Fruit fly (Drosophila melanogaster): ENCODE data around the gene CG14811.

The CG14811 gene

dm6 chrX:1830396-1831218, 8.4 kb upstream of the CG14811 start (continued):
- peak; percentile 98 for TF ChIP-seq CG17361 (GFP tag; IDR thresholded peaks at IDR 0.05)
- peak; percentile 90 for TF ChIP-seq repo (GFP tag; optimal IDR thresholded peaks at IDR 0.05)
- TF ChIP-seq Vsx1 (GFP tag; optimal IDR thresholded peaks at IDR 0.05): peak; percentile 90
- TF ChIP-seq CG30020 (tag; optimal IDR thresholded peaks at IDR 0.05): peak; percentile 78
- TF ChIP-seq nerfin-1 (tag; optimal IDR thresholded peaks at IDR 0.05): peak; percentile 92
- TF ChIP-seq CG2889 (GFP tag; IDR thresholded peaks at IDR 0.05): peak; percentile 93
- no peak for TF ChIP-seq Doc3 (GFP tag; IDR thresholded peaks at IDR 0.05; ENCODE audit: partially characterized antibody)
- peak; percentile 91 for TF ChIP-seq CG10654 (GFP tag; optimal IDR thresholded peaks at IDR 0.05)
- TF ChIP-seq fu2 (GFP tag; optimal IDR thresholded peaks at IDR 0.05): peak; percentile 93
- TF ChIP-seq Awh (GFP tag; IDR thresholded peaks at IDR 0.05): peak; percentile 98
- TF ChIP-seq YL-1 (GFP tag; optimal IDR thresholded peaks at IDR 0.05): peak; percentile 78
- peak; percentile 77 for TF ChIP-seq CG4360 (GFP tag; IDR thresholded peaks at IDR 0.05)
- peak; percentile 97 for TF ChIP-seq CoRest (tag; optimal IDR thresholded peaks at IDR 0.05)
- peak; percentile 98 for TF ChIP-seq CG34422 (GFP tag; IDR thresholded peaks at IDR 0.05)
- peak; percentile 79 for TF ChIP-seq TFAM (GFP tag; optimal IDR thresholded peaks at IDR 0.05)
- peak; percentile 99 for TF ChIP-seq Rfx (GFP tag; IDR thresholded peaks at IDR 0.05)
- TF ChIP-seq CG10565 (GFP tag; optimal IDR thresholded peaks at IDR 0.05): peak; percentile 31
- peak; percentile 55 for TF ChIP-seq CG14860 (GFP tag; IDR thresholded peaks at IDR 0.05; ENCODE audit: partially characterized antibody)
- peak; percentile 90 for TF ChIP-seq Side (GFP tag; optimal IDR thresholded peaks at IDR 0.05)
- peak; percentile 97 for TF ChIP-seq fd96Cb (tag; optimal IDR thresholded peaks at IDR 0.05)
- no peak for TF ChIP-seq ato (GFP tag; IDR thresholded peaks at IDR 0.05; ENCODE audit: partially characterized antibody)
- peak; percentile 90 for TF ChIP-seq tup (GFP tag; optimal IDR thresholded peaks at IDR 0.05)
- TF ChIP-seq H15 (GFP tag; IDR thresholded peaks at IDR 0.05): peak; percentile 98
- TF ChIP-seq Rx (GFP tag; IDR thresholded peaks at IDR 0.05): peak; percentile 97
- 0 out of 2 replicates have a peak, but pooled peaks have one; percentile 29 for TF ChIP-seq Scr (GFP tag; IDR thresholded peaks at IDR 0.05; ENCODE audit: partially characterized antibody)
- TF ChIP-seq CG13123 (GFP tag; optimal IDR thresholded peaks at IDR 0.05): peak; percentile 90
- peak; percentile 95 for TF ChIP-seq CG3726 (GFP tag; IDR thresholded peaks at IDR 0.05)
- peak; percentile 83 for TF ChIP-seq CG3838 (GFP tag; optimal IDR thresholded peaks at IDR 0.05)
- peak; percentile 93 for TF ChIP-seq CG6765 (GFP tag; optimal IDR thresholded peaks at IDR 0.05)
- TF ChIP-seq Dp (GFP tag; optimal IDR thresholded peaks at IDR 0.05): peak; percentile 16
- peak; percentile 86 for TF ChIP-seq pb (GFP tag; optimal IDR thresholded peaks at IDR 0.05)
- TF ChIP-seq CG17802 (tag; optimal IDR thresholded peaks at IDR 0.05): peak; percentile 86
- peak; percentile 99 for TF ChIP-seq CG12769 (tag; optimal IDR thresholded peaks at IDR 0.05)
- TF ChIP-seq zen (tag; optimal IDR thresholded peaks at IDR 0.05): peak; percentile 82
- peak; percentile 96 for TF ChIP-seq CG11504 (tag; optimal IDR thresholded peaks at IDR 0.05)
- TF ChIP-seq tio (GFP tag; optimal IDR thresholded peaks at IDR 0.05): peak; percentile 95
- TF ChIP-seq en (GFP tag; optimal IDR thresholded peaks at IDR 0.05): peak; percentile 90
- TF ChIP-seq CG10274 (GFP tag; optimal IDR thresholded peaks at IDR 0.05): peak; percentile 99
- peak; percentile 94 for TF ChIP-seq phol (tag; optimal IDR thresholded peaks at IDR 0.05)
- TF ChIP-seq da (GFP tag; optimal IDR thresholded peaks at IDR 0.05): peak; percentile 76
- TF ChIP-seq croc (GFP tag; conservative IDR thresholded peaks at IDR 0.05): peak; percentile 90
- TF ChIP-seq Dip2 (GFP tag; IDR thresholded peaks at IDR 0.05): peak; percentile 59; the same call in 1 of the 2 replicates
- TF ChIP-seq CG2712 (tag; optimal IDR thresholded peaks at IDR 0.05): peak; percentile 95
- TF ChIP-seq CG11695 (GFP tag; IDR thresholded peaks at IDR 0.05): peak; percentile 95
- peak; percentile 89 for TF ChIP-seq Mes4 (GFP tag; optimal IDR thresholded peaks at IDR 0.05)
- peak; percentile 65 for TF ChIP-seq CG15073 (GFP tag; optimal IDR thresholded peaks at IDR 0.05)
- TF ChIP-seq Lhr (GFP tag; optimal IDR thresholded peaks at IDR 0.05): peak; percentile 82
- peak; percentile 94 for TF ChIP-seq CG1233 (GFP tag; optimal IDR thresholded peaks at IDR 0.05)
- TF ChIP-seq CG1602 (GFP tag; optimal IDR thresholded peaks at IDR 0.05): peak; percentile 94
